Fruit fly (Drosophila melanogaster): ENCODE results near the gene Hesr.

- TF ChIP-seq pad (GFP tag; optimal IDR thresholded peaks at IDR 0.05) (no peak), CG5204 (GFP tag; optimal IDR thresholded peaks at IDR 0.05) (no peak), CG33017 (tag; optimal IDR thresholded peaks at IDR 0.05) (no peak), cic (GFP tag; optimal IDR thresholded peaks at IDR 0.05) (no peak), CG12768 (GFP tag; optimal IDR thresholded peaks at IDR 0.05) (no peak), CG11617 (GFP tag; optimal IDR thresholded peaks at IDR 0.05) (no peak), ovo (GFP tag; optimal IDR thresholded peaks at IDR 0.05) (no peak), kay (GFP tag; ENCODE audit: borderline replicate concordance) (no peak), Crg-1 (GFP tag; optimal IDR thresholded peaks at IDR 0.05) (no peak)
These were observed 23.8 kb downstream of the Hesr start for dm6 chrX:18181152-18181551.
